Worm (Caenorhabditis elegans): ENCODE results near the gene wrt-6.

The wrt-6 gene

DNA sequence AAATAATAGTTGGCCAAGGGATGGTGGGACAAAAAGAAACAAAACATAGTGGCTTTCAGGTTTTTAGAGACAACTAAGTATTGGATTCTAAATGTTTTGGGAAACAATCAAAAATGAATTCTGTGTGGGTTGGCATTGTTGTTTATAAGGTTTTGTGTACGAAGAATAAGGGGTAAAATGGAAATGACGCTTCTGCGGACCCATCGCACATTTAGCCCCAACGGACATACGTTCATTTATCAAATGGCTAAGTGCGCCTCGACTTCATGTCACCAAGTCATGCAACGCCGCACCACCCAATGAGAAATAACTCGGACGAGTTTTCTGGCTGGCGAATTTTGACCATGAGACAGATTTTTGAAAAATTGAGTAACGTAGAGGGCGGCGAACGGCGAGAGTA lies 9.7 kb upstream of the wrt-6 start:
- TF ChIP-seq unc-62 (GFP tag; optimal IDR thresholded peaks at IDR 0.05): no peak

DNA sequence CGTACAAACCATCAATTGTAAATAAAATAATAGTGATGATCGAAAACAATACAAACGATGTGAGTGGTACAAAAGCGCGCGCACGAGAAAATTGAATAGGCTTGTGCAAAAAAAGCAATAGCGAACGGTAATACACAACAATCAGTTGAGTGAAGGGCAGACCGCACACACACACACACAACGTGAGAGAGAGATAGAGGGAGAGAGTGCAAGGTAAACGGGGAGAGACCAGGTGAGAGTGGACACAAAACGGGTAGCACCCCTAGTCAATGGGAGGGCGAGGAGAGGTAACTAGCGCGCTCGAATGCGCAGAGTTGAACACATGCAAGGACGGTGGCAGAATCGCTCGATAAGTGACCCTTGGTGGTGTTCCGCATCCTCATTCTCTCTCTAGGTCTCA lies 7.8 kb upstream of the wrt-6 start:
- TF ChIP-seq unc-62 (GFP tag; optimal IDR thresholded peaks at IDR 0.05): no peak

DNA sequence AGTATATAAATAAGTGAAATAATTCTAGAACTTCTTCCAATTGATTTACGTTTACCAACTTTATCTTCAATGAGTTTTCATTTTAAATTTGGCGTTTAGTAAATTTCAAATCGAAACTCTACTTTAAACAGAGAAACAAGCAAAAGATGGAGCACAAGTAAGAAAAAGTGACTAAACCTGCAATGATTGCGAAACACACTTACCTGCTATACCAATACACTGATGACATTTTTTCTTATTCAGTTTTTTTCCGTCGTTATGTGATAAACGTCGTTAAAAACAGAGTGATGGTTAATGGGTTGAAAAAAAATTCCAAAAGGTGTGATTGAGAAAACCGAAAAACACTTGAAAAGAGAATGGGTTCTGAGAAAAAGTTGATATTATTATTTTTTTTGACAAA lies 6.3 kb upstream of the wrt-6 start:
- TF ChIP-seq unc-62 (GFP tag; optimal IDR thresholded peaks at IDR 0.05): no peak

DNA sequence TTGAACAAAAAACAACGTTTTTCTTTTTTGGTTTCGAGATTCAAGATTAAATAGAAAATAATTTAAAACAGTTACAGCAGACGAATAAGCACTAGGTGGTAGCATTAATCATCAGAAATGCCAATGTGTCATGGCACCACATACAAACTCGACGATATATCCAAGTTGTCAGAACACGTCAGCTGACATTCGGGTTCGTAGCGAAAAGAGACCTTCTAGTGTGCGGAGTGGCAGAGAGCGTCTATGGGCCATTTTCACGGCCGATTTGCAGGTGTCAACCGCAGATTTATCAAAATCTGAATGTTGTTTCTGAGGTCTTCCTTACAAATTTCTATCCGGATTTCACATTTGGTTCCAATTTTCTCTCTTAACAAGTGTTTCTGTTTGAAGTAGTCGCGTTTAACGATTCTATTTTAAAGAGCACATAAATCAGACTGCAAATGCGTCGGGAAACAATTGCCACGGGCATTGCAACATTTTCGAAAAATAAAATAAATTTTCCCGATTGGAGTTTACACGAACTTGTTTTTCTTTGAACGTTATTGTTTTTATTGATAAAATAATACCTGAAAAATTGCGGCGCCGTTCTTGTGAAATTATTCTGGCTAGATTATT lies 8.1 kb downstream of the wrt-6 start:
- TF ChIP-seq unc-62 (GFP tag; optimal IDR thresholded peaks at IDR 0.05): no peak

DNA sequence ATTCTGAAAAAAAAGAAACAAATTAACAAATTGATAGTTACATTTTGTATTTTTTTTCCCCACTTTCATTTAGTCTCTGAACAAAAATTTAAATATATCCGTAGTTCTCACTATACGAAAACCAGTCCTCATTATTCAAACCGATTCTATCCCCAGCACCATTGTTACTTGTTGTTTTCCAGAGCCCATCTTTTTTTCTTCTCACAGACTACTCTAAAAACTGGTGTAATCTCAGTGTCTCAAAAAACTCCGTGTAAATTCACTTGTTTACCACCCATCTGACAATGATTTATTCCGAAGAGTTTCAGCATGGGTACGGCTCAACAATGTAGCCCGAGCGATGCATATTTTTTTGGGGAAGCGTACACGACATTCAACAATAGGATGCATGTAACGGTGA lies 8.9 kb downstream of the wrt-6 start, which contains the start of gene C12D12.3:
C12D12.3 (plus strand) TSS at position 301 of the 400 bp plus-strand sequence.
- no peak for TF ChIP-seq unc-62 (GFP tag; optimal IDR thresholded peaks at IDR 0.05)

DNA sequence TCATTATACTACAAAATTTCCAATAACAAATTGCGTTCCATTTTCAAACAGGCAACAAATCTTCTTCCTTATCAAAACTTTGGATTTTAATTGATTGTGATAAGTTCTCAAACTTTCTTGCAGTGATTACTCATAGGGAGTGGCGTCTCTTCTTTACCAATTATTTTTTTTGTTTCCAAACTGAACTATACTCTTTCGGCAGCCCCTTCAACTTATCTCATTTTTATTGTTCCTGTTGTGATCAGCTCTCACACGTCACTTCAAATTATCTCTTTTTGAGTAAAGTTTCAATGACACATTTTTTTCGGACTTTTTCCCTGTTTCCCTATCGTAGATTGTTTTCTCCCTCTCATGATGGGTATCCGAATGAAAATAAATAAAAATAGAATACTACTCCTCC lies 12.4 kb downstream of the wrt-6 start:
- TF ChIP-seq unc-62 (GFP tag; optimal IDR thresholded peaks at IDR 0.05): no peak

DNA sequence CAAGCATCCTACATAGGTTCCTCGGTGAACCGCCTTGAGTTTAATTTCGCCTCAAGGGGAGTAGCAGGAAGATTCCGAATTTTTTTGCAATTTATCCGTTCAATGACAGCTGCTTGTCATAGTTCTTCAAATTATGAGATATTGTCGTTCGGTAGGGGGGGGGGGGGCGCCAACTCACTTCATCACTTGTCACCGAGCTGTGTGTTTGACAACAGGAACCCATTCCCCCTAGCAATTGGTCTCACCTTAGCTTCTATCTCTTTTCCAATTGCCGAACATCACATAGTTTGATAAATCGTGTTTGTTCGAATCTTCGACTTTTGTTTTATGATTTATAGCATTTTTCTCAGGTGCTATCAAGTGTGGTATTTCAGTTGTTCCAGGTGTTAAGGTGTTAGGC lies 14.6 kb downstream of the wrt-6 start:
- no peak for TF ChIP-seq unc-62 (GFP tag; optimal IDR thresholded peaks at IDR 0.05)

DNA sequence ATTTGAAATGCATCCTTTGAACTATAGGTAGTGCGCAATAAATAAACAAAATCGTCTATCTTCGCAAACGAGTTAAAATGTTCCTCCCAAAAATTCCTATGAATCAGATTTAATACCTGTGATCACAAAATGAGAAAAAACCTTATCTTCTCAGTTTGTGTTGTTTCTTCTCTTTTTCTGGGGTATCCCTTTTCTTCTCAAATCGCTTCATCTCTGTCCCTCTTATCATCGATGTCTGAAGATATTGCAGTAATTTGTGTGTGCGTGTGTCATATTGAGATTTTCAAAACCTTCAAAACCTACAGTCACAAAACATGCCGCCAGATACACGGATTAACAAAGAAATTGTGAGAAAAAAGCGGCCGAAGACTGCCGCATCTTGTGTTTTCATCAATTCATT lies 15.7 kb downstream of the wrt-6 start, which contains the start of gene glt-1:
glt-1 (plus strand) TSS at position 251 of the 400 bp plus-strand sequence.
- TF ChIP-seq unc-62 (GFP tag; optimal IDR thresholded peaks at IDR 0.05): no peak

DNA sequence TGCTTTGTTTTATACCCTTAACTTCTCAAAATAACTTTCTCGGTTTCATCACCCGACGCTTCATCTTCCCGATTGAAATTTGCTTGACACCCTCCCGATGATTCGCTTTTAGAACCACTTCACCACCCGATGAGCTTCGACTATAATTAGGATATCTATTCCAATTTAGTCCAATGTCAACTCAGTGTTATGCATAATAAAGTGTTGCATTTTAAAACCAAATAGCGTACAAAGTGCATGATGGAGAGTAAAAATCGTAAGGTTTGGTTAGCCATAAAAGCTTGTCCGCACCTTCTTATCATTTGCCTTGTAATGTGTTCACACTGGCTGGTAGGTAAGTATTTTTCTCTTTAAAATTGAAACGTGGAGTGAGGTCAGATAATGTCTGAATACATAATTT lies 18.9 kb downstream of the wrt-6 start, which contains the start of gene C12D12.1:
C12D12.1 (plus strand) TSS at position 301 of the 400 bp plus-strand sequence.
- no peak for TF ChIP-seq unc-62 (GFP tag; optimal IDR thresholded peaks at IDR 0.05)

DNA sequence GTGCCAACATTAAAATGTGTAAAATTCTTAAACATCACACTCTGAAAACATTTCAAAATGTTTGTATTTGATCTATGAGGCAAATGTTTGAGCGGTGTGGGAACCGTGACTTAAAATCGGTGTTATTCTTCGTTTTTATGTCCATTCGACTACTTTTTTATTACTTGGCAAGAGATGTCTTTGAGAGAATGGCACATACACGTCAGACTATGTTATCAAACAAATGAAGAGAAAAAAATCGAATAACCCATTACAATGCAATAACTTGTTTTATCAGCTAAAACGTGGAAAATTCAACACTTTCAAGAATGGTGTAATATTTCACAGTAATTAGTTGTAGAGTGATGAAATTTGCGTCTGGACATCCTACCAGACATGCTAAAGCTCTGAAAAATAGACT lies 19.8 kb downstream of the wrt-6 start:
- no peak for TF ChIP-seq unc-62 (GFP tag; optimal IDR thresholded peaks at IDR 0.05)

DNA sequence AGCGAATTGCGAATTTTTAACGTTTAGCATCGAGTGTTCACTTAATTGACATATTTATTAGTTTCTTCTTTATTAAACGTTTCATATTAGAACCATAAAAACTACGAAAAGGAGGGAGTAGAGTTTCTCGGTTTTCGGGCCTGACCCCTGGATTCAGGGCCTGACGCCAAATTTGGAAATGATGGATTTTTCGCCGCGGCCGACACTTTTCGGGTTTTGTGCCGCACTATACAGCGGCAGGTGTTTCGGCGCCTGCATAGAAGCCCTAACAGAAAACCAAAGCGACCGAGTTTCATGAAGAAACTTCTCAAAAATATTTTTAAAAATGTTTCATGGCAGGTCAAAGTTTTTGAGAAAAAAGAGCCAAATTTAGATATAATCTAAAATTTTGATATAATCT lies 20.3 kb downstream of the wrt-6 start:
- no peak for TF ChIP-seq unc-62 (GFP tag; optimal IDR thresholded peaks at IDR 0.05)

DNA sequence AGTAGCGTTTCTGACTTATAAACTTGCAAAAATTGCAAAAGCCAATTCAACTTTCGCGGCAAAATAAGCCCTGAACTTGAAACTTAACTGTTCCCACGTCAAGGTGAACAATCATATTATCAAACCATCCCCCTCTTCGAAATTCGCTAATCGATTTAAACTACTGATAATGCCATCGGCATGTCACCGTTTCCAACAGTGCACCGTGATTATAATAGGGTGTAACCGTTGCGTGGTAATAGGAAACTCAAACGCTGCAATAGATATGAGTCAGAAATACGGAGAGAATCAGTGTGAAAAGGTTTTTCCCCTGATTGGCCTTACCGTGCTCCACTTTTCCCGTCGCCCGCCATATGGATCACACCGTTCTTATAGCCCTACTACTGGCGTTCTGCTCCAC lies 20.9 kb downstream of the wrt-6 start:
- no peak for TF ChIP-seq unc-62 (GFP tag; optimal IDR thresholded peaks at IDR 0.05)

DNA sequence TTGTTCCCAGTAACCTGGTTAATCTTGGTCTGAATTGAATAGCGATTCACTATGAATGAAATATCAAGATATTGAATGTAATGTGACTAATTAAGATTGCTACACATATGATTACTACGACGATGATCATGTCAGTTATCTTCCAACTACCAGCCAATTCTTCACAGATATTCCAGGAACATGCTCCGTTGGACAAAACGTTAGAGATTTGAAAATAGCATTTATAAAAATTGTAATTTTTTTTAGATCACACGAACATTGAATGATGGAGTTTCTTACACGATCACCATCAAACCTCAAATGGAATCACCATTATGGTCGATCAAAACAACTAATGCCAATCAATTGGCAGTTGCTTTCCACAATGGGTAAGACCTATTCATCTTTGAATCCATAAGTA lies 23.0 kb downstream of the wrt-6 start:
- no peak for TF ChIP-seq unc-62 (GFP tag; optimal IDR thresholded peaks at IDR 0.05)

DNA sequence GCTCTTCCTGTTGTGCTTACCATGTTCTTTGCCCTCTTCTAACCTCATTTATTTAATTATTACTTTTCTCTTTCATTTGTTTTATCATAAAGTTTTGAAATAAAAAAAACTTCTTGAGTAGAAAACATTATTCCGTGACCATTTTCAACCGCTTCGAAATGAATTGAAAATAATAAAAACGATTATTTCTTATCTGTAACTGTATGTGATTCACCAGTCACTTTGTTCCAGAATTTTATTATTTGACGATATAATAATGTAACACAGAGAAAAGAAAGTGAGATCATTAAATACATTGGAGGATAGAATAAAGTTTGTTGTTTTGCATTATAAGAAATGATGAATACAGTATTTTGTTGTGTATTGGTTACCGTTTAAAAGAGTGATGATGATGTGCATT lies 25.0 kb downstream of the wrt-6 start:
- TF ChIP-seq unc-62 (GFP tag; optimal IDR thresholded peaks at IDR 0.05): no peak

DNA sequence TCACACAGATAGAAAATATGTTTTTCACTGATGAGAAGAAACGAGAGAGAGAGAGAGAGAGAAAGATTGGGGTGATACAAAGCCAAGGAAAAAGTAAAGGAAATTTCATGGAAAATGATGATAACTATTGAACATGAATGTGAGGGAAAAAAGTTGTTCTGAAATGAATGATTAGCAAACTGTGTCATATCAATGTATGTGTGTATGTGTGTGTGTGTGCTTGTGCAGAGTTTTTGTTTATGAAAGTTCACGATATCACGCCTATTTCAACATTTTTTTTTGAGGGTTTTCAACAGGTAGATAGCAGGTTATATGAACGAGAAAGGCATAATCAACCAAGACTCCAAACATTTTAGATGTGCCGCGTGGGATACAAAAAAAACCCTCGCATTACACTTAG lies 26.5 kb downstream of the wrt-6 start:
- no peak for TF ChIP-seq unc-62 (GFP tag; optimal IDR thresholded peaks at IDR 0.05)

DNA sequence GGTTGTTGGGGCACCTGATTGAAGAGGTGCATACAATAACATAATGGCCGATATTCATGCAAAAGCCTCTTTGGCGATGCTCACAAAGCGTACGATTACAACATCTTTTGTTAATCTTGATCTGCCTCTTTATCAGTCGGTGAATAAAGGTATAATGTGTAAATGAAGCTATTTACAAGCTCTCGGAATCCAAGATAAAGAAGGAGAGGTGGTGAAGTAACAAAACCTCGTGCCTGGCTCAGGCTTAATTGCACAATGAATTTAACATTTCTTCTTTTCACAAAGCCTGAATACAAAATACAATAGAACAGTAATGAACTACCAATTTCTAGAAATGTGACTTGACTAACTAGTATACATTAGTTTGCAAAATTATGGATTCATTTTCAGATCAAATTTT lies 27.2 kb downstream of the wrt-6 start:
- no peak for TF ChIP-seq unc-62 (GFP tag; optimal IDR thresholded peaks at IDR 0.05)

DNA sequence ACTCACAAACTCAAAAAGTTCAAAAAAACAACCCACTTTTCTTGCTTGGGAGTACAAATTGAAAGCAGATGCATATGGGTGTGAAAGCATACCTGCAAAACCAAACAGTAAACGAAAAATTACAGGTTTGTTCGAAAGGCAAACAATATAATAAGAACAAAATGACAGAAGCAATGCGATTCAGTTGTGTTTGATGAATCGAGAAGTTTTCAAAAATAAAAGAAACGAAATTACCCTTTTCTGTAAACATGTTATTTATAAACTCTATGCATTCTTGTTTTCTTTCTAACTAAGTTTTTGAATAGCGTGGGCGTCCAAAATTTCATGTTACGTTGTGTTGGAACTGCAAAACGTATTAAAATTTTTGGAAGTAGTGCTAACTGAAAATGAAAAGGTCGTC lies 28.9 kb downstream of the wrt-6 start, which contains the start of gene sox-4:
sox-4 (minus strand) TSS at position 101 of the 400 bp plus-strand sequence.
- TF ChIP-seq unc-62 (GFP tag; optimal IDR thresholded peaks at IDR 0.05): no peak

DNA sequence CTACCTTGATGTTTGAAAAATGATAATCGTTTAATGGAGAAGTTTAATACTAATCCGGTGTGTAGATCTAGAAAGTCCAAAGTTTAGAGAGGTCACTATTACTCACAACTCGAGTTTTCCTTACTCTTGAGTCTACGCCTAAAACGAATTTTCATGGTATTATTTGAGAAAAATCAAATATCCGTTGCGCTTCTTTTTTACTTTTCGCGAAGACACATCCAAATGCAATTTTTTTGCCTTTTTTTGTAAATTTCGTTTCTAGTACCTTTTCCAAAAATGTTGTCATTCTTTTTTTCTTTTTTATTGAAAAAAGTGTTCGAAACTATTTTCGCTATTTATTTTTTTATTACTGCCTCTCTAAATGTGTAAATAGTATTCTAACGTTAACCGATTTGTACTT lies 33.7 kb downstream of the wrt-6 start:
- no peak for TF ChIP-seq unc-62 (GFP tag; optimal IDR thresholded peaks at IDR 0.05)

Data from whole organism, dauer.